Worm (Caenorhabditis elegans): ENCODE data around the gene clec-185.

DNA sequence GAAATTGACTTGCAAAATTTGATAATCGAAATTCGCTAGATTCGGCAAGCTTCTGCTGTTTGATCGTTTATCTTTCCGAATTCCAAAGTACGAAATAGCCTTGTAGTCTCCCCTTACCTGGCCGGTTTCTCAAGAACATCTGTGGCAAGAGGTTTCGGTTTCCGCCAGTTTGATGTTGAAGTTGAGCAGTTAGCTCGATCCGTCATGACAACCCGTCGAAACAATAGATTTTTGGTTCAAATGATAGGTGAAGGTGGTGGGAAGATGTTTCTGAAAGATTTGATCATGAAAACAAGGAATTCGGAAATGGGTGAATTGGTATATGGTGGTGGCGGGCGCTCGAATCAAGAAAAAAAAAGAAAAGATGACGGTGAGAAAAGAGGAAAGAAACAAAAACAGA is 40.0 kb upstream of the clec-185 start, which contains the start of gene acs-20:
- TF ChIP-seq ceh-82 (tag; optimal IDR thresholded peaks at IDR 0.05) (no peak), unc-62 (GFP tag; optimal IDR thresholded peaks at IDR 0.05) (no peak), nhr-76 (tag; optimal IDR thresholded peaks at IDR 0.05) (no peak), nhr-43 (tag; optimal IDR thresholded peaks at IDR 0.05; ENCODE audit: poor library complexity, severe bottlenecking) (no peak), nhr-12 (tag; optimal IDR thresholded peaks at IDR 0.05) (no peak), egl-27 (tag; optimal IDR thresholded peaks at IDR 0.05) (no peak), zag-1 (tag; optimal IDR thresholded peaks at IDR 0.05) (no peak), elt-3 (tag; optimal IDR thresholded peaks at IDR 0.05) (no peak), fos-1 (tag; optimal IDR thresholded peaks at IDR 0.05) (no peak), pha-4 (tag; optimal IDR thresholded peaks at IDR 0.05) (no peak)

Measured in whole organism, L3 larva.